Fruit fly (Drosophila melanogaster) whole organism, embryonic: ENCODE data around the gene Eno.

Source experiments
- Atf-2 ChIP-seq: fragments of 200-800 bp; sonication (Bioruptor generic); optimal IDR thresholded peaks from 2 replicates; lab custom pipeline; 2016; ENCODE audit warnings: missing biosample characterization, missing genetic modification characterization
- Atf3 ChIP-seq: fragments of 200-800 bp; sonication (Bioruptor generic); optimal IDR thresholded peaks from 3 replicates; lab custom pipeline; 2016; ENCODE audit warnings: missing biosample characterization, missing genetic modification characterization
- Bdp1 ChIP-seq: fragments of 200-800 bp; sonication (Bioruptor generic); optimal IDR thresholded peaks from 3 replicates; lab custom pipeline; 2016; ENCODE audit warnings: missing biosample characterization, missing genetic modification characterization
- CG1024 ChIP-seq: fragments of 200-800 bp; sonication (Bioruptor generic); IDR thresholded peaks from 2 replicates; pipeline ENCODE4 v1.3.6; 2022; ENCODE audit warnings: missing biosample characterization, missing genetic modification characterization
- CG10366 ChIP-seq: fragments of 200-800 bp; sonication (Bioruptor generic); IDR thresholded peaks from 2 replicates; pipeline ENCODE4 v1.3.6; 2022; ENCODE audit warnings: missing biosample characterization, missing genetic modification characterization
- CG10959 ChIP-seq: fragments of 200-800 bp; sonication (Bioruptor generic); IDR thresholded peaks from 2 replicates; pipeline ENCODE4 v1.3.6; 2022; ENCODE audit warnings: missing biosample characterization, missing genetic modification characterization
- CG1233 ChIP-seq: fragments of 200-800 bp; sonication (Bioruptor generic); optimal IDR thresholded peaks from 4 replicates; lab custom pipeline; 2018; ENCODE audit warnings: missing biosample characterization, mild to moderate bottlenecking, missing genetic modification characterization
- CG13775 ChIP-seq: fragments of 200-800 bp; sonication (Bioruptor generic); optimal IDR thresholded peaks from 3 replicates; lab custom pipeline; 2017; ENCODE audit warnings: missing biosample characterization, mild to moderate bottlenecking, missing genetic modification characterization
- CG13894 ChIP-seq: fragments of 200-800 bp; sonication (Bioruptor generic); optimal IDR thresholded peaks from 3 replicates; lab custom pipeline; 2018; ENCODE audit warnings: missing biosample characterization, mild to moderate bottlenecking, missing genetic modification characterization, moderate library complexity
- CG15696 ChIP-seq: fragments of 200-800 bp; sonication (Bioruptor generic); optimal IDR thresholded peaks from 2 replicates; lab custom pipeline; 2019; ENCODE audit warnings: missing biosample characterization, mild to moderate bottlenecking, missing genetic modification characterization, moderate library complexity
- CG1647 ChIP-seq: fragments of 200-800 bp; sonication (Bioruptor generic); optimal IDR thresholded peaks from 3 replicates; lab custom pipeline; 2016; ENCODE audit warnings: missing biosample characterization, missing genetic modification characterization
- CG16815 ChIP-seq: fragments of 200-800 bp; sonication (Bioruptor generic); optimal IDR thresholded peaks from 3 replicates; lab custom pipeline; 2017; ENCODE audit warnings: missing biosample characterization, mild to moderate bottlenecking, missing genetic modification characterization
- CG2116 ChIP-seq: fragments of 200-800 bp; sonication (Bioruptor generic); optimal IDR thresholded peaks from 3 replicates; lab custom pipeline; 2018; ENCODE audit warnings: missing biosample characterization, mild to moderate bottlenecking, missing genetic modification characterization
- CG5180 ChIP-seq: fragments of 200-800 bp; sonication (Bioruptor generic); optimal IDR thresholded peaks from 3 replicates; lab custom pipeline; 2017; ENCODE audit warnings: missing biosample characterization, missing genetic modification characterization, mild to moderate bottlenecking, moderate library complexity, missing genetic modification reagents
- CG6175 ChIP-seq: fragments of 200-800 bp; sonication (Bioruptor generic); IDR thresholded peaks from 3 replicates; pipeline ENCODE4 v1.3.6; 2022; ENCODE audit warnings: missing biosample characterization, missing genetic modification characterization
- CG6654 ChIP-seq: fragments of 200-800 bp; sonication (Bioruptor generic); optimal IDR thresholded peaks from 2 replicates; lab custom pipeline; 2017; ENCODE audit warnings: missing biosample characterization, mild to moderate bottlenecking, missing genetic modification characterization
- CG6765 ChIP-seq: fragments of 200-800 bp; sonication (Bioruptor generic); optimal IDR thresholded peaks from 3 replicates; lab custom pipeline; 2017; ENCODE audit warnings: missing biosample characterization, mild to moderate bottlenecking, missing genetic modification characterization
- CG6791 ChIP-seq: fragments of 200-800 bp; sonication (Bioruptor generic); IDR thresholded peaks from 3 replicates; pipeline ENCODE4 v1.3.6; 2022; ENCODE audit warnings: missing biosample characterization, missing genetic modification characterization; ENCODE audit not compliant: partially characterized antibody
- CG7372 ChIP-seq: fragments of 200-800 bp; sonication (Bioruptor generic); IDR thresholded peaks from 2 replicates; pipeline ENCODE4 v1.3.6; 2022; ENCODE audit warnings: missing biosample characterization, missing genetic modification characterization
- CG8765 ChIP-seq: fragments of 200-800 bp; sonication (Bioruptor generic); IDR thresholded peaks from 2 replicates; pipeline ENCODE4 v1.3.6; 2022; ENCODE audit warnings: missing biosample characterization, missing genetic modification characterization
- CG8924 ChIP-seq: fragments of 200-800 bp; optimal IDR thresholded peaks from 3 replicates; lab custom pipeline; 2019; ENCODE audit warnings: missing biosample characterization, mild to moderate bottlenecking, missing genetic modification characterization, moderate library complexity
- CG8944 ChIP-seq: fragments of 200-800 bp; sonication (Bioruptor generic); optimal IDR thresholded peaks from 3 replicates; lab custom pipeline; 2016; ENCODE audit warnings: missing biosample characterization, missing genetic modification characterization
- Chrac-16 ChIP-seq: fragments of 200-800 bp; sonication (Bioruptor generic); optimal IDR thresholded peaks from 3 replicates; lab custom pipeline; 2016; ENCODE audit warnings: missing biosample characterization, missing genetic modification characterization
- CoRest ChIP-seq: fragments of 200-800 bp; sonication (Bioruptor generic); optimal IDR thresholded peaks from 3 replicates; lab custom pipeline; 2018; ENCODE audit warnings: missing biosample characterization, mild to moderate bottlenecking, missing genetic modification characterization, moderate library complexity
- Dad ChIP-seq: fragments of 200-800 bp; sonication (Bioruptor generic); optimal IDR thresholded peaks from 3 replicates; lab custom pipeline; 2016; ENCODE audit warnings: missing biosample characterization, missing genetic modification characterization
- Dip3 ChIP-seq: fragments of 200-800 bp; sonication (Bioruptor generic); optimal IDR thresholded peaks from 3 replicates; lab custom pipeline; 2016; ENCODE audit warnings: missing biosample characterization, missing genetic modification characterization
- Drgx ChIP-seq: fragments of 200-800 bp; sonication (Bioruptor generic); IDR thresholded peaks from 2 replicates; pipeline ENCODE4 v1.3.6; 2022; ENCODE audit warnings: missing biosample characterization, missing genetic modification characterization
- E2f1 ChIP-seq: fragments of 200-800 bp; sonication (Bioruptor generic); IDR thresholded peaks from 2 replicates; pipeline ENCODE4 v1.3.6; 2022; ENCODE audit warnings: missing biosample characterization, missing genetic modification characterization
- Elba2 ChIP-seq: fragments of 200-800 bp; sonication (Bioruptor generic); optimal IDR thresholded peaks from 3 replicates; lab custom pipeline; 2016; ENCODE audit warnings: missing biosample characterization, missing genetic modification characterization
- Fer3 ChIP-seq: fragments of 200-800 bp; sonication (Bioruptor generic); optimal IDR thresholded peaks from 2 replicates; lab custom pipeline; 2018; ENCODE audit warnings: missing biosample characterization, mild to moderate bottlenecking, missing genetic modification characterization, moderate library complexity
- Gug ChIP-seq: fragments of 200-800 bp; sonication (Bioruptor generic); IDR thresholded peaks from 4 replicates; pipeline ENCODE4 v1.3.6; 2022; ENCODE audit warnings: missing biosample characterization, missing genetic modification characterization
- HLH4C ChIP-seq: fragments of 200-800 bp; sonication (Bioruptor generic); IDR thresholded peaks from 3 replicates; pipeline ENCODE4 v1.3.6; 2022; ENCODE audit warnings: missing biosample characterization, missing genetic modification characterization; ENCODE audit not compliant: partially characterized antibody
- Hr3 ChIP-seq: fragments of 200-800 bp; sonication (Bioruptor generic); optimal IDR thresholded peaks from 3 replicates; lab custom pipeline; 2016; ENCODE audit warnings: missing biosample characterization, missing genetic modification characterization
- Hr51 ChIP-seq, 2 experiments: fragments of 200-800 bp; sonication (Bioruptor generic); optimal IDR thresholded peaks; 2 replicates in 1 of 2; 3 replicates in 1 of 2; lab custom pipeline; 2016 to 2018; ENCODE audit warnings: missing biosample characterization in 2 of 2, missing genetic modification characterization in 2 of 2, mild to moderate bottlenecking in 1 of 2, moderate library complexity in 1 of 2
- Lpt ChIP-seq: fragments of >200 bp; optimal IDR thresholded peaks from 2 replicates; lab custom pipeline; 2018; ENCODE audit warnings: missing biosample characterization, missing genetic modification characterization
- NFAT ChIP-seq: fragments of 200-800 bp; sonication (Bioruptor generic); IDR thresholded peaks from 2 replicates; pipeline ENCODE4 v1.3.6; 2022; ENCODE audit warnings: missing biosample characterization, missing genetic modification characterization
- amos ChIP-seq: fragments of 200-800 bp; sonication (Bioruptor generic); IDR thresholded peaks from 2 replicates; pipeline ENCODE4 v1.3.6; 2022; ENCODE audit warnings: missing biosample characterization, missing genetic modification characterization; ENCODE audit not compliant: partially characterized antibody
- chif ChIP-seq, 2 experiments: fragments of 200-800 bp; sonication (Bioruptor generic); optimal IDR thresholded peaks; 3 replicates each; lab custom pipeline; 2016; ENCODE audit warnings: missing biosample characterization in 2 of 2, missing genetic modification characterization in 2 of 2
- chn ChIP-seq: fragments of 200-800 bp; sonication (Bioruptor generic); optimal IDR thresholded peaks from 2 replicates; lab custom pipeline; 2016; ENCODE audit warnings: missing biosample characterization, missing genetic modification characterization
- esg ChIP-seq: fragments of 200-800 bp; sonication (Bioruptor generic); conservative IDR thresholded peaks from 2 replicates; pipeline ENCODE4 v1.3.6; 2022; ENCODE audit warnings: missing biosample characterization, missing genetic modification characterization
- kah ChIP-seq: fragments of 200-800 bp; sonication (Bioruptor generic); optimal IDR thresholded peaks from 2 replicates; lab custom pipeline; 2018; ENCODE audit warnings: missing biosample characterization, mild to moderate bottlenecking, missing genetic modification characterization
- lmd ChIP-seq: fragments of 200-800 bp; sonication (Bioruptor generic); IDR thresholded peaks from 2 replicates; pipeline ENCODE4 v1.3.6; 2022; ENCODE audit warnings: missing biosample characterization, missing genetic modification characterization
- sc ChIP-seq, 3 experiments: fragments of >200 bp in 2 of 3; fragments of 200-800 bp in 1 of 3; sonication (Bioruptor generic) in 1 of 3; optimal IDR thresholded peaks; 2 replicates in 2 of 3; 3 replicates in 1 of 3; lab custom pipeline; 2017; ENCODE audit warnings: mild to moderate bottlenecking in 1 of 3, missing biosample characterization in 1 of 3, missing genetic modification characterization in 1 of 3, missing genetic modification reagents in 1 of 3
- slbo ChIP-seq: fragments of 200-800 bp; sonication (Bioruptor generic); IDR thresholded peaks from 2 replicates; pipeline ENCODE4 v1.3.6; 2022; ENCODE audit warnings: missing biosample characterization, missing genetic modification characterization
- slou ChIP-seq: fragments of 200-800 bp; sonication (Bioruptor generic); optimal IDR thresholded peaks from 3 replicates; lab custom pipeline; 2016; ENCODE audit warnings: missing biosample characterization, missing genetic modification characterization
- slp2 ChIP-seq: fragments of 200-800 bp; sonication (Bioruptor generic); optimal IDR thresholded peaks from 2 replicates; lab custom pipeline; 2016; ENCODE audit warnings: missing biosample characterization, missing genetic modification characterization
- tgo ChIP-seq: fragments of 200-800 bp; sonication (Bioruptor generic); IDR thresholded peaks from 3 replicates; pipeline ENCODE4 v1.3.6; 2022; ENCODE audit warnings: missing biosample characterization, missing genetic modification characterization
- ttk ChIP-seq: fragments of 200-800 bp; sonication (Bioruptor generic); IDR thresholded peaks from 2 replicates; pipeline ENCODE4 v2.1.2; 2022; ENCODE audit warnings: missing biosample characterization, missing genetic modification characterization
- tup ChIP-seq: fragments of 200-800 bp; sonication (Bioruptor generic); optimal IDR thresholded peaks from 2 replicates; lab custom pipeline; 2016; ENCODE audit warnings: missing biosample characterization, mild to moderate bottlenecking, missing genetic modification characterization, moderate library complexity
- vfl ChIP-seq: fragments of 200-800 bp; sonication (Bioruptor generic); optimal IDR thresholded peaks from 2 replicates; lab custom pipeline; 2016; ENCODE audit warnings: missing biosample characterization, missing genetic modification characterization
- wdn ChIP-seq: fragments of 200-800 bp; sonication (Bioruptor generic); IDR thresholded peaks from 2 replicates; pipeline ENCODE4 v1.3.6; 2022; ENCODE audit warnings: missing biosample characterization, missing genetic modification characterization

The Eno gene

dm6 chr2L:1729607-1730011 is at the start of gene Eno, which contains the start of gene CG31937:
TSS of gene Eno (minus strand) at chr2L:1729636.
TSS of gene CG31937 (plus strand) at chr2L:1729887.
- TF ChIP-seq Dip3 (GFP tag; lab: Kevin White, UChicago) (peak; percentile 55), CG1024 (no peak), CG5180 (peak; percentile 87), CG16815 (GFP tag; lab: Kevin White, UChicago) (peak; percentile 37), chn (GFP tag; lab: Kevin White, UChicago) (peak; percentile 4), HLH4C (no peak), CG13775 (GFP tag; lab: Kevin White, UChicago) (peak; percentile 57), slbo (peak; percentile 76), tgo (GFP tag; lab: Robert Waterston, UW) (peak; percentile 59), Hr51 (GFP tag; optimal IDR thresholded peaks at IDR 0.05; lab: Kevin White, UChicago) (peak in 1 of 2 experiments; percentile 28), CG8765 (peak; percentile 19; the same call in 1 of the 2 replicates), Hr3 (peak; percentile 32), E2f1 (GFP tag; lab: Robert Waterston, UW) (peak; percentile 46; the same call in 1 of the 2 replicates), CG1233 (GFP tag; lab: Kevin White, UChicago) (no peak), slou (no peak), kah (GFP tag; lab: Kevin White, UChicago) (no peak), CG15696 (tag; lab: Kevin White, UChicago) (no peak), CG1647 (GFP tag; lab: Kevin White, UChicago) (peak; percentile 14), esg (GFP tag; lab: Robert Waterston, UW) (peak; percentile 51), wdn (GFP tag; lab: Robert Waterston, UW) (0 out of 2 replicates have a peak, but pooled peaks have one; percentile 46), CG2116 (GFP tag; lab: Kevin White, UChicago) (peak; percentile 30), vfl (GFP tag; lab: Kevin White, UChicago) (peak; percentile 27), Lpt (no peak), Atf3 (GFP tag; lab: Kevin White, UChicago) (no peak), CG6654 (GFP tag; lab: Kevin White, UChicago) (no peak), Dad (GFP tag; lab: Kevin White, UChicago) (no peak), ttk (peak; percentile 14; the same call in 1 of the 2 replicates), Chrac-16 (GFP tag; lab: Kevin White, UChicago) (peak; percentile 65), Gug (peak; percentile 58; the same call in 3 of the 4 replicates), Drgx (GFP tag; lab: Robert Waterston, UW) (peak; percentile 49), Elba2 (no peak), CG10366 (GFP tag; lab: Robert Waterston, UW) (peak; percentile 18; the same call in 1 of the 2 replicates), CG7372 (GFP tag; lab: Robert Waterston, UW) (no peak), CG6175 (no peak), chif (GFP tag; optimal IDR thresholded peaks at IDR 0.05; lab: Kevin White, UChicago) (peak; percentile 33 to 45), sc (optimal IDR thresholded peaks at IDR 0.05; lab: Kevin White, UChicago) (no peak), sc (GFP tag; optimal IDR thresholded peaks at IDR 0.05; lab: Kevin White, UChicago) (no peak), lmd (GFP tag; lab: Robert Waterston, UW) (peak; percentile 60), CG6765 (GFP tag; lab: Kevin White, UChicago) (no peak), CG13894 (tag; lab: Kevin White, UChicago) (peak; percentile 44), tup (GFP tag; lab: Kevin White, UChicago) (no peak), Bdp1 (GFP tag; lab: Kevin White, UChicago) (peak; percentile 12), CG8924 (peak; percentile 44), amos (no peak), slp2 (GFP tag; lab: Kevin White, UChicago) (no peak), Atf-2 (GFP tag; lab: Kevin White, UChicago) (peak; percentile 1), CG10959 (no peak), CoRest (tag; lab: Kevin White, UChicago) (peak; percentile 38), CG8944 (GFP tag; lab: Kevin White, UChicago) (peak; percentile 48), NFAT (GFP tag; lab: Robert Waterston, UW) (peak; percentile 49; the same call in 1 of the 2 replicates), CG6791 (GFP tag; lab: Robert Waterston, UW) (no peak), Fer3 (tag; lab: Kevin White, UChicago) (peak; percentile 27)
